Fruit fly (Drosophila melanogaster) whole organism, embryonic: ENCODE results near the gene CG1542.

Experiments
- Atf6 ChIP-seq: fragments of 200-800 bp; sonication (Bioruptor generic); IDR thresholded peaks from 2 replicates; pipeline ENCODE4 v1.3.6; 2022; ENCODE audit warnings: missing biosample characterization, missing genetic modification characterization
- Bgb ChIP-seq: fragments of 200-800 bp; sonication (Bioruptor generic); IDR thresholded peaks from 2 replicates; pipeline ENCODE4 v1.3.6; 2022; ENCODE audit warnings: missing biosample characterization, missing genetic modification characterization; ENCODE audit not compliant: partially characterized antibody
- CG10959 ChIP-seq: fragments of 200-800 bp; sonication (Bioruptor generic); IDR thresholded peaks from 2 replicates; pipeline ENCODE4 v1.3.6; 2022; ENCODE audit warnings: missing biosample characterization, missing genetic modification characterization
- CG11560 ChIP-seq: fragments of 200-800 bp; sonication (Bioruptor generic); IDR thresholded peaks from 3 replicates; pipeline ENCODE4 v1.3.6; 2022; ENCODE audit warnings: missing biosample characterization, missing genetic modification characterization
- CG1603 ChIP-seq: fragments of 200-800 bp; sonication (Bioruptor generic); optimal IDR thresholded peaks from 2 replicates; lab custom pipeline; 2019; ENCODE audit warnings: missing biosample characterization, mild to moderate bottlenecking, missing genetic modification characterization, moderate library complexity
- CG17186 ChIP-seq: fragments of 200-800 bp; sonication (Bioruptor generic); optimal IDR thresholded peaks from 3 replicates; lab custom pipeline; 2017; ENCODE audit warnings: missing biosample characterization, missing genetic modification reagents, missing genetic modification characterization
- CG17385 ChIP-seq: fragments of 200-800 bp; sonication (Bioruptor generic); optimal IDR thresholded peaks from 3 replicates; lab custom pipeline; 2018; ENCODE audit warnings: missing biosample characterization, mild to moderate bottlenecking, missing genetic modification characterization
- CG18011 ChIP-seq: fragments of 200-800 bp; sonication (Bioruptor generic); optimal IDR thresholded peaks from 2 replicates; lab custom pipeline; 2017; ENCODE audit warnings: missing biosample characterization, missing genetic modification characterization, mild to moderate bottlenecking, moderate library complexity, missing genotype
- CG2120 ChIP-seq: fragments of 200-800 bp; sonication (Bioruptor generic); optimal IDR thresholded peaks from 3 replicates; lab custom pipeline; 2016; ENCODE audit warnings: missing biosample characterization, missing genetic modification characterization
- CG33557 ChIP-seq: fragments of 200-800 bp; sonication (Bioruptor generic); optimal IDR thresholded peaks from 2 replicates; lab custom pipeline; 2019; ENCODE audit warnings: missing biosample characterization, mild to moderate bottlenecking, missing genetic modification characterization, moderate library complexity
- CG42726 ChIP-seq: fragments of 200-800 bp; sonication (Bioruptor generic); IDR thresholded peaks from 2 replicates; pipeline ENCODE4 v1.3.6; 2022; ENCODE audit warnings: missing biosample characterization, missing genetic modification characterization; ENCODE audit not compliant: partially characterized antibody
- CG7786 ChIP-seq: fragments of 200-800 bp; sonication (Bioruptor generic); optimal IDR thresholded peaks from 2 replicates; lab custom pipeline; 2016; ENCODE audit warnings: missing biosample characterization, missing genetic modification characterization
- CG8290 ChIP-seq, 3 experiments: fragments of 200-800 bp; sonication (Bioruptor generic); optimal IDR thresholded peaks; 2 replicates each; lab custom pipeline; 2016 to 2019; ENCODE audit warnings: missing biosample characterization in 3 of 3, missing genetic modification characterization in 3 of 3, mild to moderate bottlenecking in 2 of 3, moderate library complexity in 1 of 3
- CG8944 ChIP-seq: fragments of 200-800 bp; sonication (Bioruptor generic); optimal IDR thresholded peaks from 3 replicates; lab custom pipeline; 2016; ENCODE audit warnings: missing biosample characterization, missing genetic modification characterization
- CG9609 ChIP-seq: fragments of 200-800 bp; sonication (Bioruptor generic); optimal IDR thresholded peaks from 3 replicates; lab custom pipeline; 2016; ENCODE audit warnings: missing biosample characterization, missing genetic modification characterization
- CTCF ChIP-seq: fragments of 200-800 bp; sonication (Bioruptor generic); optimal IDR thresholded peaks from 2 replicates; lab custom pipeline; 2017; ENCODE audit warnings: missing biosample characterization, mild to moderate bottlenecking, missing genetic modification characterization, moderate library complexity
- Chrac-16 ChIP-seq: fragments of 200-800 bp; sonication (Bioruptor generic); optimal IDR thresholded peaks from 3 replicates; lab custom pipeline; 2016; ENCODE audit warnings: missing biosample characterization, missing genetic modification characterization
- D ChIP-seq, 2 experiments: fragments of 200-800 bp in 1 of 2; fragments of >200 bp in 1 of 2; sonication (Bioruptor generic) in 1 of 2; optimal IDR thresholded peaks; 2 replicates in 1 of 2; 3 replicates in 1 of 2; lab custom pipeline; 2017; ENCODE audit warnings: mild to moderate bottlenecking in 1 of 2, missing biosample characterization in 1 of 2, missing genetic modification characterization in 1 of 2, missing genetic modification reagents in 1 of 2
- Dek ChIP-seq: fragments of 200-800 bp; sonication (Bioruptor generic); optimal IDR thresholded peaks from 3 replicates; lab custom pipeline; 2019; ENCODE audit warnings: missing biosample characterization, mild to moderate bottlenecking, missing genetic modification characterization, moderate library complexity
- Dref ChIP-seq: fragments of 200-800 bp; sonication (Bioruptor generic); IDR thresholded peaks from 2 replicates; pipeline ENCODE4 v1.3.6; 2022; ENCODE audit warnings: missing biosample characterization, missing genetic modification characterization
- GATAe ChIP-seq: fragments of 200-800 bp; sonication (Bioruptor generic); conservative IDR thresholded peaks from 2 replicates; pipeline ENCODE4 v1.3.6; 2022; ENCODE audit warnings: missing biosample characterization, missing genetic modification characterization
- Gug ChIP-seq: fragments of 200-800 bp; sonication (Bioruptor generic); IDR thresholded peaks from 4 replicates; pipeline ENCODE4 v1.3.6; 2022; ENCODE audit warnings: missing biosample characterization, missing genetic modification characterization
- HHEX ChIP-seq: fragments of 200-800 bp; sonication (Bioruptor generic); optimal IDR thresholded peaks from 3 replicates; lab custom pipeline; 2017; ENCODE audit warnings: missing biosample characterization, mild to moderate bottlenecking, missing genetic modification characterization, missing genetic modification reagents
- Hand ChIP-seq: fragments of 200-800 bp; sonication (Bioruptor generic); optimal IDR thresholded peaks from 2 replicates; lab custom pipeline; 2017; ENCODE audit warnings: mild to moderate bottlenecking, missing biosample characterization, missing genetic modification reagents, missing genetic modification characterization
- Hmr ChIP-seq: fragments of 200-800 bp; sonication (Bioruptor generic); optimal IDR thresholded peaks from 3 replicates; lab custom pipeline; 2017; ENCODE audit warnings: mild to moderate bottlenecking, missing biosample characterization, missing genetic modification reagents, missing genetic modification characterization
- Kr ChIP-seq: fragments of 200-800 bp; sonication (Bioruptor generic); optimal IDR thresholded peaks from 2 replicates; lab custom pipeline; 2017; ENCODE audit warnings: missing biosample characterization, mild to moderate bottlenecking, missing genetic modification characterization
- Oli ChIP-seq: fragments of 200-800 bp; sonication (Bioruptor generic); optimal IDR thresholded peaks from 2 replicates; lab custom pipeline; 2018; ENCODE audit warnings: missing biosample characterization, mild to moderate bottlenecking, missing genetic modification characterization, moderate library complexity
- Pdp1 ChIP-seq, 2 experiments: fragments of 200-800 bp; sonication (Bioruptor generic); optimal IDR thresholded peaks; 3 replicates each; lab custom pipeline; 2016; ENCODE audit warnings: missing biosample characterization in 2 of 2, missing genetic modification characterization in 2 of 2, mild to moderate bottlenecking in 1 of 2, moderate library complexity in 1 of 2
- Sry-β ChIP-seq: fragments of 200-800 bp; sonication (Bioruptor generic); optimal IDR thresholded peaks from 2 replicates; lab custom pipeline; 2018; ENCODE audit warnings: missing biosample characterization, mild to moderate bottlenecking, missing genetic modification characterization, moderate library complexity
- Taf1 ChIP-seq: fragments of 200-800 bp; sonication (Bioruptor generic); IDR thresholded peaks from 2 replicates; pipeline ENCODE4 v1.3.6; 2022; ENCODE audit warnings: missing biosample characterization, missing genetic modification characterization
- ap ChIP-seq: fragments of 200-800 bp; sonication (Bioruptor generic); IDR thresholded peaks from 2 replicates; pipeline ENCODE4 v1.3.6; 2022; ENCODE audit warnings: missing biosample characterization, missing genetic modification characterization
- az2 ChIP-seq: fragments of 200-800 bp; sonication (Bioruptor generic); optimal IDR thresholded peaks from 3 replicates; lab custom pipeline; 2016; ENCODE audit warnings: missing biosample characterization, missing genetic modification characterization
- btn ChIP-seq: fragments of 200-800 bp; sonication (Bioruptor generic); optimal IDR thresholded peaks from 2 replicates; lab custom pipeline; 2016; ENCODE audit warnings: missing biosample characterization, missing genetic modification characterization
- crp ChIP-seq, 2 experiments: fragments of 200-800 bp; sonication (Bioruptor generic); optimal IDR thresholded peaks; 2 replicates in 1 of 2; 3 replicates in 1 of 2; lab custom pipeline; 2017; ENCODE audit warnings: missing biosample characterization in 2 of 2, missing genetic modification characterization in 2 of 2, mild to moderate bottlenecking in 1 of 2, moderate library complexity in 1 of 2
- dati ChIP-seq: fragments of 200-800 bp; sonication (Bioruptor generic); IDR thresholded peaks from 2 replicates; pipeline ENCODE4 v1.3.6; 2022; ENCODE audit warnings: missing biosample characterization, missing genetic modification characterization
- dimm ChIP-seq: fragments of 200-800 bp; sonication (Bioruptor generic); IDR thresholded peaks from 2 replicates; pipeline ENCODE4 v1.3.6; 2022; ENCODE audit warnings: missing biosample characterization, missing genetic modification characterization
- en ChIP-seq: fragments of 200-800 bp; sonication (Bioruptor generic); optimal IDR thresholded peaks from 2 replicates; lab custom pipeline; 2016; ENCODE audit warnings: missing biosample characterization, missing genetic modification characterization
- ftz-f1 ChIP-seq: fragments of 200-800 bp; sonication (Bioruptor generic); optimal IDR thresholded peaks from 2 replicates; lab custom pipeline; 2016; ENCODE audit warnings: missing biosample characterization, missing genetic modification characterization
- gce ChIP-seq: fragments of 200-800 bp; sonication (Bioruptor generic); IDR thresholded peaks from 3 replicates; pipeline ENCODE4 v1.3.6; 2022; ENCODE audit warnings: missing biosample characterization, missing genetic modification characterization
- hkb ChIP-seq, 2 experiments: fragments of 200-800 bp in 1 of 2; fragments of >200 bp in 1 of 2; sonication (Bioruptor generic) in 1 of 2; IDR thresholded peaks in 1 of 2; optimal IDR thresholded peaks in 1 of 2; 2 replicates each; pipeline versions ENCODE4 v1.3.6 to Lab custom; 2017 to 2022; ENCODE audit warnings: missing biosample characterization in 1 of 2, missing genetic modification characterization in 1 of 2
- kay ChIP-seq: fragments of 200-800 bp; sonication (Bioruptor generic); optimal IDR thresholded peaks from 2 replicates; lab custom pipeline; 2016; ENCODE audit warnings: missing biosample characterization, missing genetic modification characterization
- ken ChIP-seq: fragments of 200-800 bp; sonication (Bioruptor generic); IDR thresholded peaks from 3 replicates; pipeline ENCODE4 v1.3.6; 2022; ENCODE audit warnings: missing biosample characterization, missing genetic modification characterization
- shn ChIP-seq: fragments of 200-800 bp; sonication (Bioruptor generic); optimal IDR thresholded peaks from 3 replicates; lab custom pipeline; 2016; ENCODE audit warnings: missing biosample characterization, missing genetic modification characterization
- sima ChIP-seq: fragments of 200-800 bp; sonication (Bioruptor generic); optimal IDR thresholded peaks from 2 replicates; lab custom pipeline; 2016; ENCODE audit warnings: missing biosample characterization, missing genetic modification characterization
- sqz ChIP-seq: fragments of 200-800 bp; sonication (Bioruptor generic); optimal IDR thresholded peaks from 3 replicates; lab custom pipeline; 2018; ENCODE audit warnings: missing biosample characterization, mild to moderate bottlenecking, missing genetic modification characterization
- stwl ChIP-seq: fragments of 200-800 bp; sonication (Bioruptor generic); optimal IDR thresholded peaks from 3 replicates; lab custom pipeline; 2018; ENCODE audit warnings: missing biosample characterization, mild to moderate bottlenecking, missing genetic modification characterization, moderate library complexity
- tap ChIP-seq: fragments of 200-800 bp; optimal IDR thresholded peaks from 3 replicates; lab custom pipeline; 2019; ENCODE audit warnings: missing biosample characterization, mild to moderate bottlenecking, missing genetic modification characterization, moderate library complexity
- trem ChIP-seq: fragments of 200-800 bp; optimal IDR thresholded peaks from 3 replicates; lab custom pipeline; 2019; ENCODE audit warnings: missing biosample characterization, mild to moderate bottlenecking, missing genetic modification characterization, moderate library complexity
- unpg ChIP-seq: fragments of 200-800 bp; sonication (Bioruptor generic); optimal IDR thresholded peaks from 3 replicates; lab custom pipeline; 2018; ENCODE audit warnings: missing biosample characterization, mild to moderate bottlenecking, missing genetic modification characterization, moderate library complexity
- zfh2 ChIP-seq: fragments of 200-800 bp; sonication (Bioruptor generic); optimal IDR thresholded peaks from 2 replicates; lab custom pipeline; 2016; ENCODE audit warnings: missing biosample characterization, missing genetic modification characterization

CG1542 gene

dm6 chr3R:31168968-31169367, 44.3 kb upstream of the CG1542 start, which contains the start of gene stops (continued):
- TF ChIP-seq en (GFP tag; lab: Kevin White, UChicago): no peak
- peak; percentile 29 for TF ChIP-seq Hmr (GFP tag; lab: Kevin White, UChicago)
- TF ChIP-seq crp (GFP tag; optimal IDR thresholded peaks at IDR 0.05; lab: Kevin White, UChicago): peak in 1 of 2 experiments; percentile 61
- no peak for TF ChIP-seq CG33557 (GFP tag; lab: Kevin White, UChicago)
- TF ChIP-seq dati (GFP tag; lab: Robert Waterston, UW): no peak
- TF ChIP-seq CG10959: no peak
- no peak for TF ChIP-seq kay (GFP tag; lab: Kevin White, UChicago)
- TF ChIP-seq CG9609 (GFP tag; lab: Kevin White, UChicago): no peak
- TF ChIP-seq Oli (tag; lab: Kevin White, UChicago): no peak
- peak; percentile 48 for TF ChIP-seq Sry-β
- no peak for TF ChIP-seq hkb (optimal IDR thresholded peaks at IDR 0.05; lab: Kevin White, UChicago)
- TF ChIP-seq hkb (GFP tag; IDR thresholded peaks at IDR 0.05; lab: Robert Waterston, UW): no peak
- TF ChIP-seq ap (GFP tag; lab: Robert Waterston, UW): no peak
- TF ChIP-seq Pdp1 (GFP tag; optimal IDR thresholded peaks at IDR 0.05; lab: Kevin White, UChicago): peak in 1 of 2 experiments; percentile 18
- no peak for TF ChIP-seq CG11560 (tag; lab: Robert Waterston, UW)
- no peak for TF ChIP-seq Gug (GFP tag; lab: Robert Waterston, UW)
- peak; percentile 21 for TF ChIP-seq CG2120
- TF ChIP-seq btn (GFP tag; lab: Kevin White, UChicago): no peak
- TF ChIP-seq unpg (GFP tag; lab: Kevin White, UChicago): peak; percentile 34
- TF ChIP-seq CG17186 (GFP tag; lab: Kevin White, UChicago): no peak
- TF ChIP-seq CG17385 (GFP tag; lab: Kevin White, UChicago): peak; percentile 46
- peak; percentile 6 for TF ChIP-seq CG8944 (GFP tag; lab: Kevin White, UChicago)
- TF ChIP-seq Chrac-16: no peak
- no peak for TF ChIP-seq trem (tag; lab: Kevin White, UChicago)
- no peak for TF ChIP-seq CG7786
- peak; percentile 18 for TF ChIP-seq CTCF (GFP tag; lab: Kevin White, UChicago)
- no peak for TF ChIP-seq dimm (GFP tag; lab: Robert Waterston, UW)
- TF ChIP-seq stwl (tag; lab: Kevin White, UChicago): no peak
- TF ChIP-seq tap (tag; lab: Kevin White, UChicago): no peak
- no peak for TF ChIP-seq Taf1 (GFP tag; lab: Robert Waterston, UW)
- no peak for TF ChIP-seq ftz-f1
- peak; percentile 50 for TF ChIP-seq sqz (GFP tag; lab: Kevin White, UChicago)
- no peak for TF ChIP-seq sima
- TF ChIP-seq CG42726: no peak
- no peak for TF ChIP-seq Hand (GFP tag; lab: Kevin White, UChicago)
- no peak for TF ChIP-seq Bgb (GFP tag; lab: Robert Waterston, UW)
- peak; percentile 10 for TF ChIP-seq shn (GFP tag; lab: Kevin White, UChicago)
- TF ChIP-seq CG1603: peak; percentile 36
- TF ChIP-seq Dek (tag; lab: Kevin White, UChicago): no peak
- TF ChIP-seq GATAe (GFP tag; lab: Robert Waterston, UW): no peak
- no peak for TF ChIP-seq Dref
- no peak for TF ChIP-seq ken (GFP tag; lab: Robert Waterston, UW)
- no peak for TF ChIP-seq Atf6 (GFP tag; lab: Robert Waterston, UW)
- no peak for TF ChIP-seq Kr (GFP tag; lab: Kevin White, UChicago)
- TF ChIP-seq zfh2 (GFP tag; lab: Kevin White, UChicago): no peak
- 0 out of 3 replicates have a peak, but pooled peaks have one; percentile 29 for TF ChIP-seq gce
- no peak for TF ChIP-seq D (optimal IDR thresholded peaks at IDR 0.05; lab: Kevin White, UChicago)
- peak; percentile 19 for TF ChIP-seq D (GFP tag; optimal IDR thresholded peaks at IDR 0.05; lab: Kevin White, UChicago)
- TF ChIP-seq az2 (GFP tag; lab: Kevin White, UChicago): no peak
- peak; percentile 29 for TF ChIP-seq CG18011 (GFP tag; lab: Kevin White, UChicago)
- no peak for TF ChIP-seq CG8290 (GFP tag; optimal IDR thresholded peaks at IDR 0.05; lab: Kevin White, UChicago)
- peak in 1 of 2 experiments; percentile 11 for TF ChIP-seq CG8290 (tag; optimal IDR thresholded peaks at IDR 0.05; lab: Kevin White, UChicago)
- peak; percentile 76 for TF ChIP-seq HHEX (GFP tag; lab: Kevin White, UChicago)
